Worm (Caenorhabditis elegans) whole organism, L4 larva: Measurements from ENCODE around the gene srd-19.

Source experiments
- ZK546.5 ChIP-seq, 2 experiments: sonication (generic microtip); optimal IDR thresholded peaks; 2 replicates each; lab custom pipeline; 2017; ENCODE audit warnings: missing biosample characterization in 2 of 2, missing genetic modification characterization in 2 of 2
- aly-2 ChIP-seq: sonication (generic microtip); optimal IDR thresholded peaks from 2 replicates; lab custom pipeline; 2018; ENCODE audit warnings: missing biosample characterization, missing genetic modification characterization
- dmd-8 ChIP-seq: fragments of 200-800 bp; sonication (Bioruptor generic); IDR thresholded peaks from 2 replicates; pipeline ENCODE4 v1.3.6; 2022; ENCODE audit warnings: missing genetic modification characterization, missing compliant biosample characterization
- fos-1 ChIP-seq: fragments of 150-350 bp; optimal IDR thresholded peaks from 2 replicates; lab custom pipeline; 2014; ENCODE audit warnings: missing biosample characterization, missing genetic modification characterization
- lin-13 ChIP-seq: fragments of 150-350 bp; optimal IDR thresholded peaks from 2 replicates; lab custom pipeline; 2014; ENCODE audit warnings: missing biosample characterization, missing genetic modification reagents, missing genetic modification characterization
- lin-39 ChIP-seq: fragments of 150-350 bp; optimal IDR thresholded peaks from 2 replicates; lab custom pipeline; 2014; ENCODE audit warnings: missing biosample characterization, missing genetic modification reagents, missing genetic modification characterization
- nhr-102 ChIP-seq: sonication (generic microtip); optimal IDR thresholded peaks from 2 replicates; lab custom pipeline; 2016; ENCODE audit warnings: mild to moderate bottlenecking, missing genetic modification characterization, moderate library complexity, missing compliant biosample characterization
- nhr-6 ChIP-seq: fragments of 150-350 bp; optimal IDR thresholded peaks from 2 replicates; lab custom pipeline; 2014; ENCODE audit warnings: missing biosample characterization, missing genetic modification characterization
- pha-4 ChIP-seq, 2 experiments: fragments of 150-350 bp in 1 of 2; fragments of 200-800 bp in 1 of 2; sonication (Bioruptor generic) in 1 of 2; IDR thresholded peaks in 1 of 2; optimal IDR thresholded peaks in 1 of 2; 2 replicates each; pipeline versions ENCODE4 v1.3.6 to Lab custom; 2014 to 2022; ENCODE audit warnings: missing genetic modification characterization in 2 of 2, missing genetic modification reagents in 2 of 2, missing biosample characterization in 1 of 2, missing compliant biosample characterization in 1 of 2
- saeg-2 ChIP-seq: fragments of 200-800 bp; sonication (Bioruptor generic); IDR thresholded peaks from 2 replicates; pipeline ENCODE4 v1.3.6; 2022; ENCODE audit warnings: missing genetic modification reagents, missing genetic modification characterization, missing compliant biosample characterization
- set-16 ChIP-seq: fragments of 200-800 bp; sonication (Bioruptor generic); IDR thresholded peaks from 2 replicates; pipeline ENCODE4 v1.3.6; 2022; ENCODE audit warnings: missing genetic modification reagents, missing genetic modification characterization, missing compliant biosample characterization
- unc-39 ChIP-seq: sonication (generic microtip); optimal IDR thresholded peaks from 2 replicates; lab custom pipeline; 2017; ENCODE audit warnings: missing biosample characterization, missing genetic modification characterization
- ztf-11 ChIP-seq: fragments of 150-350 bp; optimal IDR thresholded peaks from 2 replicates; lab custom pipeline; 2014; ENCODE audit warnings: missing biosample characterization, missing genetic modification characterization

- TF ChIP-seq pha-4 (GFP tag; IDR thresholded peaks at IDR 0.05; lab: Robert Waterston, UW) (no peak), pha-4 (tag; optimal IDR thresholded peaks at IDR 0.05; lab: Kevin White, UChicago) (no peak), ztf-11 (tag; lab: Kevin White, UChicago) (no peak), lin-39 (tag; lab: Kevin White, UChicago) (no peak), dmd-8 (no peak), ZK546.5 (tag; optimal IDR thresholded peaks at IDR 0.05; lab: Kevin White, UChicago) (no peak), set-16 (GFP tag; lab: Robert Waterston, UW) (no peak), fos-1 (tag; lab: Kevin White, UChicago) (no peak), saeg-2 (GFP tag; lab: Robert Waterston, UW) (no peak), nhr-6 (tag; lab: Kevin White, UChicago) (no peak), nhr-102 (tag; lab: Kevin White, UChicago) (no peak), unc-39 (tag; lab: Kevin White, UChicago) (no peak), aly-2 (tag; lab: Kevin White, UChicago) (no peak), lin-13 (GFP tag; lab: Kevin White, UChicago) (no peak)
These were observed 1.8 kb downstream of the srd-19 start, which contains the start of gene srd-18 for ce11 chrV:13426764-13427163.
